Worm (Caenorhabditis elegans) whole organism, L4/young adult: ENCODE data around the gene tsp-2.

Experiments used
- W03F9.2 ChIP-seq: fragments of 150-350 bp; optimal IDR thresholded peaks from 2 replicates; lab custom pipeline; 2014; ENCODE audit warnings: missing biosample characterization, missing genetic modification characterization
- dao-5 ChIP-seq: sonication (generic microtip); optimal IDR thresholded peaks from 2 replicates; lab custom pipeline; 2016; ENCODE audit warnings: missing genotype, missing genetic modification characterization, moderate library complexity, missing compliant biosample characterization
- him-1 ChIP-seq: sonication (generic microtip); optimal IDR thresholded peaks from 2 replicates; lab custom pipeline; 2016; ENCODE audit warnings: missing genotype, missing genetic modification reagents, missing genetic modification characterization, missing compliant biosample characterization

DNA sequence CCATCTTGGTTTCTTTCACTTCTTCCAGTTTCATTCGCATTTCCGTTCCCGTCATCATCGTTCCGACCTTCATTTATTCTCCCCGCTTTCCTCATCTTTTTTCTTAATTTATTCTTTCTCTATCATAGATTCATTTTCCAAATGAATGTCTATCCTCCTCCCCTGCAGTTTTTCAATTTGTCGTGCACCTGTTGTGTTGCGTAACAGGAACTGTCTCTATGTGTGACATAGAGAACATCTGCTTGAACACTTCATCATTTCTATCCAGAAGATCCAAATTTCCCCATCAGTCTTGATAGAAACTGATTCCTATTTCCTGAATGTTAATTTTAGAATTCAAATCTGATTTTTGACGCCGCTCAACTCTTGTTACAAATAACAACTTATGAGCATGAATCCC lies 45.8 kb upstream of the tsp-2 start:
- TF ChIP-seq him-1 (tag; lab: Kevin White, UChicago) (no peak), dao-5 (no peak), W03F9.2 (tag; lab: Kevin White, UChicago) (no peak)
